Fruit fly (Drosophila melanogaster): Measurements from ENCODE around the gene CG6761.
A peak's percentile ranks its signal among the peaks of the same experiment; 100 is the strongest.

The CG6761 gene

DNA sequence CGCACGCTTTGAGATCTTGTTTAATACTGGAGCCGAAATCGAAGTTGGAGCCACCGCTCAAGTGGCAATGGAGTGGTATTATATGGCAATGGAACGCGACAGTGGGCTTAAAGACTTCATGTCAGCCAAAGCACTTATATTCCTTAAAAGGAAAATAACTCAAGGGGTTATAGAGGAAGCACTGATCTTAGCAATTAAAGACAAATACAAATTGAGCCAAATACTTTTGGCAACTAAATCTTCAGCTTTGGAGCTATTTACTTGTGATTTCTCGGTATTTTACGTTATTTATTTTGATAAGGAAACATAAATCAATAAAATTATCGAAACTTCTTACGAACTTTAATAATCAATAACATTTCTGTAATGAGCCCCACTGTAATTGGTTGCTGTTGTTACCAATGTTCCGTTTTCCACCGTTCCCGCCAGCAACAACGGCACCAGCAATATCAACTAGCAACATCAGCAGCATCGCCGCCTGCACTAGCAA, 40.7 kb upstream of the CG6761 start (continued):
- TF ChIP-seq wdn (GFP tag; IDR thresholded peaks at IDR 0.05): peak; percentile 63
- TF ChIP-seq CG3838 (GFP tag; optimal IDR thresholded peaks at IDR 0.05): no peak
- no peak for TF ChIP-seq crc (GFP tag; optimal IDR thresholded peaks at IDR 0.05)
- peak; percentile 80 for TF ChIP-seq gcm (GFP tag; optimal IDR thresholded peaks at IDR 0.05)
- TF ChIP-seq CG11695 (GFP tag; IDR thresholded peaks at IDR 0.05): peak; percentile 94
- peak; percentile 88 for TF ChIP-seq CG10267 (tag; optimal IDR thresholded peaks at IDR 0.05)
- TF ChIP-seq dmrt99B (tag; optimal IDR thresholded peaks at IDR 0.05): peak; percentile 95
- TF ChIP-seq unpg (GFP tag; optimal IDR thresholded peaks at IDR 0.05): peak; percentile 88
- TF ChIP-seq sisA (GFP tag; IDR thresholded peaks at IDR 0.05): peak; percentile 92
- TF ChIP-seq ham (GFP tag; IDR thresholded peaks at IDR 0.05): no peak
- peak; percentile 92 for TF ChIP-seq CG7556 (GFP tag; optimal IDR thresholded peaks at IDR 0.05)
- TF ChIP-seq CG2202 (tag; optimal IDR thresholded peaks at IDR 0.05): peak; percentile 21
- peak; percentile 38 for TF ChIP-seq shn (GFP tag; optimal IDR thresholded peaks at IDR 0.05)
- peak; percentile 81 for TF ChIP-seq ken (GFP tag; IDR thresholded peaks at IDR 0.05)
- TF ChIP-seq chm (GFP tag; IDR thresholded peaks at IDR 0.05): 0 out of 2 replicates have a peak, but pooled peaks have one; percentile 18
- TF ChIP-seq CG17328 (GFP tag; IDR thresholded peaks at IDR 0.05): peak; percentile 79
- peak; percentile 58 for TF ChIP-seq Abd-B (GFP tag; optimal IDR thresholded peaks at IDR 0.05)
- no peak for TF ChIP-seq Sin3A (optimal IDR thresholded peaks at IDR 0.05)
- no peak for TF ChIP-seq Dref (GFP tag; IDR thresholded peaks at IDR 0.05)
- TF ChIP-seq CG6813 (GFP tag; optimal IDR thresholded peaks at IDR 0.05): peak; percentile 77
- TF ChIP-seq otp (GFP tag; IDR thresholded peaks at IDR 0.05): peak; percentile 61; the same call in 1 of the 3 replicates
- TF ChIP-seq ase (GFP tag; IDR thresholded peaks at IDR 0.05): peak; percentile 87
- peak; percentile 72 for TF ChIP-seq CG11696 (GFP tag; IDR thresholded peaks at IDR 0.05)
- no peak for TF ChIP-seq tup (GFP tag; optimal IDR thresholded peaks at IDR 0.05)
- TF ChIP-seq pfk (GFP tag; optimal IDR thresholded peaks at IDR 0.05): peak; percentile 85
- TF ChIP-seq CG4820 (GFP tag; optimal IDR thresholded peaks at IDR 0.05): peak; percentile 92
- TF ChIP-seq Hmx (GFP tag; optimal IDR thresholded peaks at IDR 0.05): peak; percentile 19
- TF ChIP-seq CTCF (GFP tag; optimal IDR thresholded peaks at IDR 0.05): peak; percentile 64
- no peak for TF ChIP-seq HLHmδ (GFP tag; optimal IDR thresholded peaks at IDR 0.05)
- peak; percentile 5 for TF ChIP-seq Bdp1 (GFP tag; optimal IDR thresholded peaks at IDR 0.05)
- TF ChIP-seq nerfin-1 (tag; optimal IDR thresholded peaks at IDR 0.05): peak; percentile 30
- peak; percentile 86 for TF ChIP-seq Vsx1 (GFP tag; optimal IDR thresholded peaks at IDR 0.05)
- no peak for TF ChIP-seq fd102C (GFP tag; optimal IDR thresholded peaks at IDR 0.05)
- peak; percentile 57 for TF ChIP-seq Chrac-16 (GFP tag; optimal IDR thresholded peaks at IDR 0.05)
- peak; percentile 82 for TF ChIP-seq ro (GFP tag; IDR thresholded peaks at IDR 0.05)
- TF ChIP-seq disco-r (GFP tag; optimal IDR thresholded peaks at IDR 0.05): peak; percentile 62
- TF ChIP-seq Ada2b (GFP tag; IDR thresholded peaks at IDR 0.05): peak; percentile 91
- peak; percentile 94 for TF ChIP-seq phol (tag; optimal IDR thresholded peaks at IDR 0.05)
- TF ChIP-seq yki (optimal IDR thresholded peaks at IDR 0.05): no peak
- TF ChIP-seq stwl (tag; optimal IDR thresholded peaks at IDR 0.05): peak; percentile 45
- peak; percentile 76 for TF ChIP-seq PHDP (tag; optimal IDR thresholded peaks at IDR 0.05)
- no peak for TF ChIP-seq Doc3 (GFP tag; IDR thresholded peaks at IDR 0.05; ENCODE audit: partially characterized antibody)
- peak; percentile 65 for TF ChIP-seq CG11085 (GFP tag; IDR thresholded peaks at IDR 0.05)
- TF ChIP-seq sna (GFP tag; IDR thresholded peaks at IDR 0.05; ENCODE audit: partially characterized antibody): no peak
- peak; percentile 88 for TF ChIP-seq Asciz (GFP tag; optimal IDR thresholded peaks at IDR 0.05)
- peak; percentile 86 for TF ChIP-seq nmo (GFP tag; optimal IDR thresholded peaks at IDR 0.05)
- no peak for TF ChIP-seq CG13123 (GFP tag; optimal IDR thresholded peaks at IDR 0.05)
- TF ChIP-seq zfh1 (GFP tag; IDR thresholded peaks at IDR 0.05): peak; percentile 85
- TF ChIP-seq BEAF-32 (GFP tag; optimal IDR thresholded peaks at IDR 0.05): no peak
- peak; percentile 76 for TF ChIP-seq MTF-1 (GFP tag; optimal IDR thresholded peaks at IDR 0.05; ENCODE audit: borderline replicate concordance)
- no peak for TF ChIP-seq psq (GFP tag; optimal IDR thresholded peaks at IDR 0.05)
- peak; percentile 25 for TF ChIP-seq Usf (GFP tag; optimal IDR thresholded peaks at IDR 0.05)
